Fruit fly (Drosophila melanogaster) whole organism, embryonic: ENCODE measurements around the gene Gale.

ENCODE experiments used
- Adf1 ChIP-seq: fragments of 200-800 bp; sonication (Bioruptor generic); IDR thresholded peaks from 2 replicates; pipeline ENCODE4 v1.3.6; 2022; ENCODE audit warnings: missing biosample characterization, missing genetic modification characterization
- B-H1 ChIP-seq: fragments of 200-800 bp; sonication (Bioruptor generic); IDR thresholded peaks from 3 replicates; pipeline ENCODE4 v1.3.6; 2022; ENCODE audit warnings: missing biosample characterization, missing genetic modification characterization
- Bdp1 ChIP-seq: fragments of 200-800 bp; sonication (Bioruptor generic); optimal IDR thresholded peaks from 3 replicates; lab custom pipeline; 2016; ENCODE audit warnings: missing biosample characterization, missing genetic modification characterization
- CG10147 ChIP-seq: fragments of 200-800 bp; sonication (Bioruptor generic); optimal IDR thresholded peaks from 2 replicates; lab custom pipeline; 2019; ENCODE audit warnings: missing biosample characterization, mild to moderate bottlenecking, missing genetic modification characterization, moderate library complexity
- CG11456 ChIP-seq: fragments of 200-800 bp; sonication (Bioruptor generic); IDR thresholded peaks from 3 replicates; pipeline ENCODE4 v1.3.6; 2022; ENCODE audit warnings: missing biosample characterization, missing genetic modification characterization
- CG15073 ChIP-seq: fragments of 200-800 bp; sonication (Bioruptor generic); optimal IDR thresholded peaks from 2 replicates; lab custom pipeline; 2016; ENCODE audit warnings: missing biosample characterization, missing genetic modification characterization
- CG17186 ChIP-seq: fragments of 200-800 bp; sonication (Bioruptor generic); optimal IDR thresholded peaks from 3 replicates; lab custom pipeline; 2017; ENCODE audit warnings: missing biosample characterization, missing genetic modification reagents, missing genetic modification characterization
- CG18011 ChIP-seq: fragments of 200-800 bp; sonication (Bioruptor generic); optimal IDR thresholded peaks from 2 replicates; lab custom pipeline; 2017; ENCODE audit warnings: missing biosample characterization, missing genetic modification characterization, mild to moderate bottlenecking, moderate library complexity, missing genotype
- CG2129 ChIP-seq: fragments of 200-800 bp; sonication (Bioruptor generic); IDR thresholded peaks from 2 replicates; pipeline ENCODE4 v1.3.6; 2022; ENCODE audit warnings: missing biosample characterization, missing genetic modification characterization; ENCODE audit not compliant: partially characterized antibody
- CG2889 ChIP-seq: fragments of 200-800 bp; sonication (Bioruptor generic); IDR thresholded peaks from 3 replicates; pipeline ENCODE4 v1.3.6; 2022; ENCODE audit warnings: missing biosample characterization, missing genetic modification characterization
- CG31441 ChIP-seq: fragments of 200-800 bp; sonication (Bioruptor generic); IDR thresholded peaks from 2 replicates; pipeline ENCODE4 v1.3.6; 2022; ENCODE audit warnings: missing biosample characterization, missing genetic modification characterization
- CG34376 ChIP-seq: fragments of 200-800 bp; sonication (Bioruptor generic); optimal IDR thresholded peaks from 2 replicates; lab custom pipeline; 2018; ENCODE audit warnings: missing biosample characterization, mild to moderate bottlenecking, missing genetic modification characterization
- CG5180 ChIP-seq: fragments of 200-800 bp; sonication (Bioruptor generic); optimal IDR thresholded peaks from 3 replicates; lab custom pipeline; 2017; ENCODE audit warnings: missing biosample characterization, missing genetic modification characterization, mild to moderate bottlenecking, moderate library complexity, missing genetic modification reagents
- CG6854 ChIP-seq: fragments of 200-800 bp; sonication (Bioruptor generic); optimal IDR thresholded peaks from 3 replicates; lab custom pipeline; 2017; ENCODE audit warnings: missing biosample characterization, mild to moderate bottlenecking, missing genetic modification characterization
- CG8388 ChIP-seq: fragments of 200-800 bp; sonication (Bioruptor generic); optimal IDR thresholded peaks from 2 replicates; lab custom pipeline; 2019; ENCODE audit warnings: missing biosample characterization, mild to moderate bottlenecking, missing genetic modification characterization, moderate library complexity
- CG9817 ChIP-seq: fragments of 200-800 bp; sonication (Bioruptor generic); optimal IDR thresholded peaks from 2 replicates; lab custom pipeline; 2018; ENCODE audit warnings: missing biosample characterization, mild to moderate bottlenecking, missing genetic modification characterization, moderate library complexity
- Dll ChIP-seq: fragments of 200-800 bp; sonication (Bioruptor generic); IDR thresholded peaks from 4 replicates; pipeline ENCODE4 v1.3.6; 2022; ENCODE audit warnings: missing biosample characterization, missing genetic modification characterization; ENCODE audit not compliant: partially characterized antibody
- Ets97D ChIP-seq: fragments of 200-800 bp; sonication (Bioruptor generic); optimal IDR thresholded peaks from 3 replicates; lab custom pipeline; 2016; ENCODE audit warnings: missing biosample characterization, missing genetic modification characterization
- Gsc ChIP-seq: fragments of 200-800 bp; sonication (Bioruptor generic); IDR thresholded peaks from 2 replicates; pipeline ENCODE4 v1.3.6; 2022; ENCODE audit warnings: missing biosample characterization, missing genetic modification characterization
- HLH54F ChIP-seq: fragments of 200-800 bp; sonication (Bioruptor generic); optimal IDR thresholded peaks from 3 replicates; lab custom pipeline; 2016; ENCODE audit warnings: missing biosample characterization, missing genetic modification characterization
- Hr39 ChIP-seq: fragments of >200 bp; optimal IDR thresholded peaks from 2 replicates; lab custom pipeline; 2017
- Hsf ChIP-seq: fragments of 200-800 bp; sonication (Bioruptor generic); optimal IDR thresholded peaks from 3 replicates; lab custom pipeline; 2016; ENCODE audit warnings: missing biosample characterization, missing genetic modification characterization
- Mad ChIP-seq: fragments of 200-800 bp; sonication (Bioruptor generic); optimal IDR thresholded peaks from 2 replicates; lab custom pipeline; 2016; ENCODE audit warnings: missing biosample characterization, missing genetic modification characterization
- Oaz ChIP-seq: fragments of 200-800 bp; sonication (Bioruptor generic); IDR thresholded peaks from 2 replicates; pipeline ENCODE4 v1.3.6; 2022; ENCODE audit warnings: missing biosample characterization, missing genetic modification characterization
- Six4 ChIP-seq: fragments of 200-800 bp; sonication (Bioruptor generic); optimal IDR thresholded peaks from 2 replicates; lab custom pipeline; 2016; ENCODE audit warnings: missing biosample characterization, missing genetic modification characterization
- Tbp ChIP-seq: fragments of >200 bp; optimal IDR thresholded peaks from 2 replicates; lab custom pipeline; 2018; ENCODE audit warnings: missing biosample characterization, missing genetic modification characterization
- ab ChIP-seq: fragments of 200-800 bp; sonication (Bioruptor generic); optimal IDR thresholded peaks from 2 replicates; lab custom pipeline; 2016; ENCODE audit warnings: missing biosample characterization, missing genetic modification characterization
- amos ChIP-seq: fragments of 200-800 bp; sonication (Bioruptor generic); IDR thresholded peaks from 2 replicates; pipeline ENCODE4 v1.3.6; 2022; ENCODE audit warnings: missing biosample characterization, missing genetic modification characterization; ENCODE audit not compliant: partially characterized antibody
- ara ChIP-seq: fragments of 200-800 bp; sonication (Bioruptor generic); IDR thresholded peaks from 2 replicates; pipeline ENCODE4 v1.3.6; 2022; ENCODE audit warnings: missing biosample characterization, missing genetic modification characterization
- ase ChIP-seq: fragments of 200-800 bp; sonication (Bioruptor generic); IDR thresholded peaks from 3 replicates; pipeline ENCODE4 v1.3.6; 2022; ENCODE audit warnings: missing biosample characterization, missing genetic modification characterization
- chinmo ChIP-seq: fragments of 200-800 bp; sonication (Bioruptor generic); IDR thresholded peaks from 4 replicates; pipeline ENCODE4 v1.3.6; 2022; ENCODE audit warnings: missing biosample characterization, missing genetic modification characterization; ENCODE audit not compliant: partially characterized antibody
- ci ChIP-seq: fragments of 200-800 bp; sonication (Bioruptor generic); IDR thresholded peaks from 3 replicates; pipeline ENCODE4 v1.3.6; 2022; ENCODE audit warnings: missing biosample characterization, missing genetic modification characterization
- croc ChIP-seq: fragments of 200-800 bp; sonication (Bioruptor generic); conservative IDR thresholded peaks from 3 replicates; pipeline ENCODE4 v1.3.6; 2022; ENCODE audit warnings: missing biosample characterization, missing genetic modification characterization
- en ChIP-seq: fragments of 200-800 bp; sonication (Bioruptor generic); optimal IDR thresholded peaks from 2 replicates; lab custom pipeline; 2016; ENCODE audit warnings: missing biosample characterization, missing genetic modification characterization
- fd102C ChIP-seq: fragments of 200-800 bp; sonication (Bioruptor generic); optimal IDR thresholded peaks from 2 replicates; lab custom pipeline; 2018; ENCODE audit warnings: missing biosample characterization, mild to moderate bottlenecking, missing genetic modification characterization, moderate library complexity
- fu2 ChIP-seq: fragments of 200-800 bp; sonication (Bioruptor generic); optimal IDR thresholded peaks from 2 replicates; lab custom pipeline; 2016; ENCODE audit warnings: missing biosample characterization, missing genetic modification characterization
- gcm ChIP-seq: fragments of 200-800 bp; sonication (Bioruptor generic); optimal IDR thresholded peaks from 2 replicates; lab custom pipeline; 2019; ENCODE audit warnings: missing biosample characterization, mild to moderate bottlenecking, missing genetic modification characterization, moderate library complexity
- hbn ChIP-seq: fragments of 200-800 bp; sonication (Bioruptor generic); IDR thresholded peaks from 2 replicates; pipeline ENCODE4 v1.3.6; 2022; ENCODE audit warnings: missing biosample characterization, missing genetic modification characterization; ENCODE audit not compliant: partially characterized antibody
- lbe ChIP-seq: fragments of 200-800 bp; sonication (Bioruptor generic); optimal IDR thresholded peaks from 2 replicates; lab custom pipeline; 2016; ENCODE audit warnings: missing biosample characterization, mild to moderate bottlenecking, missing genetic modification characterization
- mam ChIP-seq: fragments of 200-800 bp; sonication (Bioruptor generic); optimal IDR thresholded peaks from 3 replicates; lab custom pipeline; 2016; ENCODE audit warnings: missing biosample characterization, missing genetic modification characterization
- nerfin-2 ChIP-seq: fragments of 200-800 bp; sonication (Bioruptor generic); IDR thresholded peaks from 2 replicates; pipeline ENCODE4 v1.3.6; 2022; ENCODE audit warnings: missing biosample characterization, missing genetic modification characterization; ENCODE audit not compliant: partially characterized antibody
- sima ChIP-seq: fragments of 200-800 bp; sonication (Bioruptor generic); optimal IDR thresholded peaks from 2 replicates; lab custom pipeline; 2016; ENCODE audit warnings: missing biosample characterization, missing genetic modification characterization
- slou ChIP-seq: fragments of 200-800 bp; sonication (Bioruptor generic); optimal IDR thresholded peaks from 3 replicates; lab custom pipeline; 2016; ENCODE audit warnings: missing biosample characterization, missing genetic modification characterization
- sna ChIP-seq: fragments of 200-800 bp; sonication (Bioruptor generic); IDR thresholded peaks from 2 replicates; pipeline ENCODE4 v1.3.6; 2022; ENCODE audit warnings: missing biosample characterization, missing genetic modification characterization; ENCODE audit not compliant: partially characterized antibody
- stc ChIP-seq: fragments of 200-800 bp; sonication (Bioruptor generic); IDR thresholded peaks from 2 replicates; pipeline ENCODE4 v1.3.6; 2022; ENCODE audit warnings: missing biosample characterization, missing genetic modification characterization
- tup ChIP-seq: fragments of 200-800 bp; sonication (Bioruptor generic); optimal IDR thresholded peaks from 2 replicates; lab custom pipeline; 2016; ENCODE audit warnings: missing biosample characterization, mild to moderate bottlenecking, missing genetic modification characterization, moderate library complexity
- unpg ChIP-seq: fragments of 200-800 bp; sonication (Bioruptor generic); optimal IDR thresholded peaks from 3 replicates; lab custom pipeline; 2018; ENCODE audit warnings: missing biosample characterization, mild to moderate bottlenecking, missing genetic modification characterization, moderate library complexity
- zen ChIP-seq: fragments of 200-800 bp; sonication (Bioruptor generic); optimal IDR thresholded peaks from 3 replicates; lab custom pipeline; 2018; ENCODE audit warnings: missing biosample characterization, mild to moderate bottlenecking, missing genetic modification characterization, moderate library complexity

Gale gene

dm6 chr3L:621097-621967, 27.0 kb upstream of the Gale start (continued):
- TF ChIP-seq CG34376 (GFP tag; lab: Kevin White, UChicago), result no peak
- TF ChIP-seq Tbp (GFP tag; lab: Kevin White, UChicago), result no peak
- peak; percentile 6 for TF ChIP-seq fu2
- TF ChIP-seq HLH54F (GFP tag; lab: Kevin White, UChicago), result no peak
- peak; percentile 80 for TF ChIP-seq Hsf (GFP tag; lab: Kevin White, UChicago)
- peak; percentile 29 for TF ChIP-seq en
- TF ChIP-seq hbn (GFP tag; lab: Robert Waterston, UW), result no peak
- peak; percentile 25 for TF ChIP-seq CG9817 (tag; lab: Kevin White, UChicago)
- peak; percentile 17 for TF ChIP-seq sima (GFP tag; lab: Kevin White, UChicago)
- TF ChIP-seq Dll, result no peak
- TF ChIP-seq CG17186 (GFP tag; lab: Kevin White, UChicago), result peak; percentile 37
- no peak for TF ChIP-seq mam (GFP tag; lab: Kevin White, UChicago)
- TF ChIP-seq Adf1 (GFP tag; lab: Robert Waterston, UW), result no peak
- no peak for TF ChIP-seq CG6854 (GFP tag; lab: Kevin White, UChicago)
- peak; percentile 45 for TF ChIP-seq CG10147
- TF ChIP-seq B-H1, result no peak
- TF ChIP-seq Mad (GFP tag; lab: Kevin White, UChicago), result peak; percentile 78
- peak; percentile 87 for TF ChIP-seq unpg (GFP tag; lab: Kevin White, UChicago)
- no peak for TF ChIP-seq CG15073
- peak; percentile 98 for TF ChIP-seq fd102C
- TF ChIP-seq CG2129 (GFP tag; lab: Robert Waterston, UW), result no peak
- TF ChIP-seq tup (GFP tag; lab: Kevin White, UChicago), result peak; percentile 48
- TF ChIP-seq ase (GFP tag; lab: Robert Waterston, UW), result no peak; the same call in 2 of the 3 replicates
- TF ChIP-seq gcm (GFP tag; lab: Kevin White, UChicago), result peak; percentile 89
- TF ChIP-seq lbe, result peak; percentile 94
- peak; percentile 62 for TF ChIP-seq Gsc (GFP tag; lab: Robert Waterston, UW)
- no peak for TF ChIP-seq slou (GFP tag; lab: Kevin White, UChicago)
- peak; percentile 28; the same call in 1 of the 2 replicates for TF ChIP-seq stc
- TF ChIP-seq ci (GFP tag; lab: Robert Waterston, UW), result peak; percentile 79
- TF ChIP-seq Ets97D (GFP tag; lab: Kevin White, UChicago), result peak; percentile 13
- no peak for TF ChIP-seq chinmo
- TF ChIP-seq amos (GFP tag; lab: Robert Waterston, UW), result no peak
- no peak for TF ChIP-seq nerfin-2
- peak; percentile 34 for TF ChIP-seq CG5180 (GFP tag; lab: Kevin White, UChicago)
- TF ChIP-seq CG18011 (GFP tag; lab: Kevin White, UChicago), result no peak
- no peak for TF ChIP-seq CG2889
- TF ChIP-seq Hr39 (lab: Kevin White, UChicago), result no peak
- TF ChIP-seq Bdp1 (GFP tag; lab: Kevin White, UChicago), result peak; percentile 62
- TF ChIP-seq ab (GFP tag; lab: Kevin White, UChicago), result peak; percentile 65
- TF ChIP-seq Six4 (GFP tag; lab: Kevin White, UChicago), result peak; percentile 78
- peak; percentile 90 for TF ChIP-seq CG31441
- TF ChIP-seq zen (tag; lab: Kevin White, UChicago), result peak; percentile 97
- TF ChIP-seq CG11456 (GFP tag; lab: Robert Waterston, UW), result 0 out of 3 replicates have a peak, but pooled peaks have one; percentile 47
- no peak for TF ChIP-seq Oaz (GFP tag; lab: Robert Waterston, UW)
- no peak for TF ChIP-seq sna (GFP tag; lab: Robert Waterston, UW)
- peak; percentile 90 for TF ChIP-seq CG8388 (GFP tag; lab: Kevin White, UChicago)
- TF ChIP-seq ara (GFP tag; lab: Robert Waterston, UW), result peak; percentile 91
- peak; percentile 84 for TF ChIP-seq croc
